Worm (Caenorhabditis elegans) whole organism, L1 larva: Measurements from ENCODE around the gene R151.8.

Experiments used
- C04F5.9 ChIP-seq: sonication (generic microtip); optimal IDR thresholded peaks from 2 replicates; lab custom pipeline; 2016; ENCODE audit warnings: missing genetic modification characterization, missing compliant biosample characterization
- C34B4.2 ChIP-seq: sonication (generic microtip); optimal IDR thresholded peaks from 2 replicates; lab custom pipeline; 2017; ENCODE audit warnings: mild to moderate bottlenecking, missing genetic modification characterization, missing compliant biosample characterization
- aly-2 ChIP-seq: fragments of 150-350 bp; optimal IDR thresholded peaks from 2 replicates; lab custom pipeline; 2014; ENCODE audit warnings: missing biosample characterization, missing genetic modification characterization
- ama-1 ChIP-seq: fragments of 150-350 bp; optimal IDR thresholded peaks from 2 replicates; lab custom pipeline; 2014
- ceh-63 ChIP-seq: fragments of 200-800 bp; sonication (Bioruptor generic); optimal IDR thresholded peaks from 2 replicates; lab custom pipeline; 2018; ENCODE audit warnings: mild to moderate bottlenecking, missing genetic modification characterization, missing compliant biosample characterization
- ceh-82 ChIP-seq, 3 experiments: fragments of 150-350 bp in 1 of 3; sonication (generic microtip) in 2 of 3; optimal IDR thresholded peaks; 2 replicates each; lab custom pipeline; 2014 to 2017; ENCODE audit warnings: missing biosample characterization in 3 of 3, missing genetic modification characterization in 3 of 3
- dsc-1 ChIP-seq: sonication (generic microtip); optimal IDR thresholded peaks from 2 replicates; lab custom pipeline; 2016; ENCODE audit warnings: mild to moderate bottlenecking, missing genetic modification characterization, missing compliant biosample characterization
- efl-1 ChIP-seq, 4 experiments: fragments of 150-350 bp; optimal IDR thresholded peaks in 3 of 4; peaks in 1 of 4; 1 replicate in 1 of 4; 2 replicates in 3 of 4; lab custom pipeline; 2014; ENCODE audit warnings: missing biosample characterization in 2 of 4, missing genetic modification characterization in 2 of 4, missing genetic modification reagents in 2 of 4
- egl-27 ChIP-seq, 2 experiments: fragments of 150-350 bp in 1 of 2; sonication (generic microtip); optimal IDR thresholded peaks; 3 replicates each; lab custom pipeline; 2017 to 2018; ENCODE audit warnings: missing biosample characterization in 2 of 2, missing genetic modification characterization in 2 of 2, missing genetic modification reagents in 2 of 2
- elt-2 ChIP-seq: sonication (generic microtip); optimal IDR thresholded peaks from 2 replicates; lab custom pipeline; 2016; ENCODE audit warnings: missing genetic modification characterization, mild to moderate bottlenecking, inconsistent platforms, missing compliant biosample characterization, missing genetic modification reagents
- fkh-10 ChIP-seq: sonication (generic microtip); optimal IDR thresholded peaks from 2 replicates; lab custom pipeline; 2017; ENCODE audit warnings: missing biosample characterization, missing genetic modification reagents, missing genetic modification characterization
- fkh-4 ChIP-seq: sonication (generic microtip); optimal IDR thresholded peaks from 2 replicates; lab custom pipeline; 2016; ENCODE audit warnings: missing compliant biosample characterization, missing genetic modification characterization, borderline replicate concordance
- fkh-8 ChIP-seq: sonication (generic microtip); optimal IDR thresholded peaks from 2 replicates; lab custom pipeline; 2016; ENCODE audit warnings: mild to moderate bottlenecking, missing genetic modification characterization, missing compliant biosample characterization
- fos-1 ChIP-seq: fragments of 150-350 bp; optimal IDR thresholded peaks from 2 replicates; lab custom pipeline; 2014; ENCODE audit warnings: missing biosample characterization, missing genetic modification characterization
- grh-1 ChIP-seq: fragments of 200-800 bp; sonication (Bioruptor generic); IDR thresholded peaks from 2 replicates; pipeline ENCODE4 v1.3.6; 2022; ENCODE audit warnings: missing genetic modification reagents, missing genetic modification characterization, missing compliant biosample characterization
- hlh-4 ChIP-seq: sonication (generic microtip); optimal IDR thresholded peaks from 2 replicates; lab custom pipeline; 2016; ENCODE audit warnings: mild to moderate bottlenecking, missing genetic modification characterization, missing compliant biosample characterization
- hpl-2 ChIP-seq: fragments of 150-350 bp; optimal IDR thresholded peaks from 2 replicates; lab custom pipeline; 2014; ENCODE audit warnings: missing biosample characterization, missing genetic modification reagents, missing genetic modification characterization
- isw-1 ChIP-seq: fragments of 200-800 bp; sonication (Bioruptor generic); IDR thresholded peaks from 2 replicates; pipeline ENCODE4 v1.3.6; 2022; ENCODE audit warnings: missing genetic modification characterization, missing compliant biosample characterization
- lin-14 ChIP-seq: fragments of 200-800 bp; sonication (Bioruptor generic); optimal IDR thresholded peaks from 2 replicates; lab custom pipeline; 2018; ENCODE audit warnings: mild to moderate bottlenecking, missing genetic modification characterization, moderate library complexity, missing compliant biosample characterization
- lir-3 ChIP-seq: sonication (generic microtip); optimal IDR thresholded peaks from 2 replicates; lab custom pipeline; 2016; ENCODE audit warnings: mild to moderate bottlenecking, missing genetic modification characterization, moderate library complexity, missing compliant biosample characterization; ENCODE audit not compliant: poor library complexity
- lsy-2 ChIP-seq, 2 experiments: fragments of 150-350 bp; optimal IDR thresholded peaks; 2 replicates each; lab custom pipeline; 2014; ENCODE audit warnings: missing biosample characterization in 2 of 2, missing genetic modification characterization in 2 of 2
- mdl-1 ChIP-seq, 2 experiments: fragments of 150-350 bp; optimal IDR thresholded peaks; 2 replicates each; lab custom pipeline; 2014 to 2017; ENCODE audit warnings: missing biosample characterization in 2 of 2, missing genetic modification characterization in 2 of 2, inconsistent platforms in 1 of 2
- mef-2 ChIP-seq: fragments of 150-350 bp; optimal IDR thresholded peaks from 2 replicates; lab custom pipeline; 2014; ENCODE audit warnings: missing biosample characterization, missing genetic modification characterization
- nhr-11 ChIP-seq: fragments of 150-350 bp; optimal IDR thresholded peaks from 2 replicates; lab custom pipeline; 2014; ENCODE audit warnings: missing biosample characterization, missing genetic modification characterization
- nhr-20 ChIP-seq: sonication (generic microtip); optimal IDR thresholded peaks from 2 replicates; lab custom pipeline; 2016; ENCODE audit warnings: mild to moderate bottlenecking, missing genetic modification characterization, missing compliant biosample characterization
- nhr-28 ChIP-seq: fragments of 150-350 bp; optimal IDR thresholded peaks from 2 replicates; lab custom pipeline; 2014; ENCODE audit warnings: missing biosample characterization, missing genetic modification characterization
- nhr-71 ChIP-seq: sonication (generic microtip); optimal IDR thresholded peaks from 2 replicates; lab custom pipeline; 2016; ENCODE audit warnings: mild to moderate bottlenecking, missing genetic modification characterization, moderate library complexity, missing compliant biosample characterization
- pqm-1 ChIP-seq: sonication (generic microtip); optimal IDR thresholded peaks from 3 replicates; lab custom pipeline; 2017; ENCODE audit warnings: missing biosample characterization, missing genetic modification characterization
- rnt-1 ChIP-seq: sonication (generic microtip); optimal IDR thresholded peaks from 2 replicates; lab custom pipeline; 2016; ENCODE audit warnings: mild to moderate bottlenecking, missing genetic modification characterization, moderate library complexity, missing compliant biosample characterization
- skn-1 ChIP-seq: fragments of 150-350 bp; optimal IDR thresholded peaks from 2 replicates; lab custom pipeline; 2014; ENCODE audit warnings: missing biosample characterization, missing genetic modification characterization
- swsn-7 ChIP-seq: sonication (generic microtip); optimal IDR thresholded peaks from 2 replicates; lab custom pipeline; 2016; ENCODE audit warnings: missing genetic modification characterization, missing compliant biosample characterization
- tbx-2 ChIP-seq: sonication (generic microtip); optimal IDR thresholded peaks from 2 replicates; lab custom pipeline; 2016; ENCODE audit warnings: missing genetic modification characterization, missing compliant biosample characterization
- unc-130 ChIP-seq: fragments of 150-350 bp; optimal IDR thresholded peaks from 2 replicates; lab custom pipeline; 2017; ENCODE audit warnings: missing biosample characterization, missing genetic modification characterization, inconsistent platforms
- unc-30 ChIP-seq: sonication (generic microtip); optimal IDR thresholded peaks from 2 replicates; lab custom pipeline; 2017; ENCODE audit warnings: missing biosample characterization, missing genetic modification characterization
- unc-62 ChIP-seq: fragments of 150-350 bp; optimal IDR thresholded peaks from 2 replicates; lab custom pipeline; 2014; ENCODE audit warnings: missing biosample characterization, missing genetic modification reagents, missing genetic modification characterization
- unc-86 ChIP-seq: sonication (generic microtip); optimal IDR thresholded peaks from 2 replicates; lab custom pipeline; 2016; ENCODE audit warnings: missing genetic modification characterization, missing compliant biosample characterization
- vab-15 ChIP-seq: sonication (generic microtip); optimal IDR thresholded peaks from 2 replicates; lab custom pipeline; 2017; ENCODE audit warnings: missing genotype, mild to moderate bottlenecking, missing genetic modification characterization, missing compliant biosample characterization
- xbp-1 ChIP-seq: sonication (generic microtip); optimal IDR thresholded peaks from 2 replicates; lab custom pipeline; 2016; ENCODE audit warnings: missing genetic modification characterization, missing compliant biosample characterization
- ztf-4 ChIP-seq: fragments of 150-350 bp; optimal IDR thresholded peaks from 2 replicates; lab custom pipeline; 2014; ENCODE audit warnings: missing biosample characterization, missing genetic modification characterization

R151.8 gene

ce11 chrIII:7189581-7190128 lies 39.9 kb downstream of the R151.8 start, which contains the start of gene rps-21 (continued):
- TF ChIP-seq nhr-11 (tag; lab: Kevin White, UChicago) (peak; percentile 1), unc-130 (peak; percentile 70), ceh-63 (no peak), lir-3 (tag; lab: Kevin White, UChicago) (peak; percentile 47), lsy-2 (tag; optimal IDR thresholded peaks at IDR 0.05; lab: Kevin White, UChicago) (peak; percentile 92 to 94), nhr-20 (tag; lab: Kevin White, UChicago) (peak; percentile 88), nhr-71 (tag; lab: Kevin White, UChicago) (peak; percentile 89), fos-1 (tag; lab: Kevin White, UChicago) (peak; percentile 43), unc-62 (GFP tag; lab: Kevin White, UChicago) (no peak), C34B4.2 (tag; lab: Kevin White, UChicago) (no peak), mdl-1 (tag; optimal IDR thresholded peaks at IDR 0.05; lab: Kevin White, UChicago) (peak in 1 of 2 experiments; percentile 48), fkh-10 (peak; percentile 12), grh-1 (GFP tag; lab: Robert Waterston, UW) (peak; percentile 63), aly-2 (tag; lab: Kevin White, UChicago) (no peak), lin-14 (GFP tag; lab: Kevin White, UChicago) (peak; percentile 76), fkh-8 (tag; lab: Kevin White, UChicago) (peak; percentile 76), tbx-2 (tag; lab: Kevin White, UChicago) (peak; percentile 88), ama-1 (lab: Kevin White, UChicago) (no peak), unc-86 (peak; percentile 71), egl-27 (tag; optimal IDR thresholded peaks at IDR 0.05; lab: Kevin White, UChicago) (peak; percentile 10 to 63), nhr-28 (tag; lab: Kevin White, UChicago) (no peak), rnt-1 (peak; percentile 82), vab-15 (tag; lab: Kevin White, UChicago) (peak; percentile 31), hlh-4 (tag; lab: Kevin White, UChicago) (no peak), C04F5.9 (tag; lab: Kevin White, UChicago) (peak; percentile 71), swsn-7 (tag; lab: Kevin White, UChicago) (peak; percentile 80), skn-1 (tag; lab: Kevin White, UChicago) (peak; percentile 75)

ce11 chrIII:7188300-7189052 lies 41.1 kb downstream of the R151.8 start, which contains the start of the genes F37C12.21 and F37C12.10:
Gene F37C12.21, plus strand, starts transcription at chrIII:7188357.
Gene F37C12.10, minus strand, starts transcription at chrIII:7188384.
- TF ChIP-seq efl-1 (optimal IDR thresholded peaks at IDR 0.05; lab: Kevin White, UChicago) (no peak), efl-1 (GFP tag; optimal IDR thresholded peaks at IDR 0.05 in 1 of 2; lab: Kevin White, UChicago) (peak in 1 of 2 experiments; percentile 14), elt-2 (tag; lab: Kevin White, UChicago) (peak; percentile 37), lsy-2 (tag; optimal IDR thresholded peaks at IDR 0.05; lab: Kevin White, UChicago) (peak in 1 of 2 experiments; percentile 5), ceh-63 (no peak)
- TF ChIP-seq, all 84 proteins: peak for 3

- TF ChIP-seq pqm-1 (tag; lab: Kevin White, UChicago) (no peak), lsy-2 (tag; optimal IDR thresholded peaks at IDR 0.05; lab: Kevin White, UChicago) (no peak), xbp-1 (tag; lab: Kevin White, UChicago) (no peak), ceh-82 (tag; optimal IDR thresholded peaks at IDR 0.05; lab: Kevin White, UChicago) (no peak), lir-3 (tag; lab: Kevin White, UChicago) (no peak), mef-2 (tag; lab: Kevin White, UChicago) (no peak), isw-1 (GFP tag; lab: Robert Waterston, UW) (no peak), nhr-28 (tag; lab: Kevin White, UChicago) (no peak), unc-30 (tag; lab: Kevin White, UChicago) (no peak), ztf-4 (tag; lab: Kevin White, UChicago) (no peak), fkh-4 (tag; lab: Kevin White, UChicago) (no peak), fos-1 (tag; lab: Kevin White, UChicago) (no peak), dsc-1 (tag; lab: Kevin White, UChicago) (no peak), hpl-2 (GFP tag; lab: Kevin White, UChicago) (no peak)
These were observed 44.1 kb downstream of the R151.8 start, which contains the start of gene F37C12.14 for ce11 chrIII:7185473-7185872. Gene F37C12.14, minus strand, starts transcription at chrIII:7185573.
